Worm (Caenorhabditis elegans) whole organism, L4 larva: ENCODE data around the gene gadr-2.

Experiments
- Y5F2A.4 ChIP-seq: fragments of 200-800 bp; sonication (Bioruptor generic); optimal IDR thresholded peaks from 2 replicates; lab custom pipeline; 2018; ENCODE audit warnings: mild to moderate bottlenecking, missing genetic modification characterization, missing compliant biosample characterization
- ces-1 ChIP-seq: fragments of 150-350 bp; sonication (generic microtip); optimal IDR thresholded peaks from 4 replicates; lab custom pipeline; 2014; ENCODE audit warnings: missing biosample characterization, missing genetic modification reagents, missing genetic modification characterization
- hif-1 ChIP-seq, 2 experiments: sonication (generic microtip); optimal IDR thresholded peaks; 2 replicates each; lab custom pipeline; 2016 to 2017; ENCODE audit warnings: missing compliant biosample characterization in 2 of 2, missing genetic modification characterization in 2 of 2, missing genetic modification reagents in 2 of 2, missing genotype in 2 of 2, mild to moderate bottlenecking in 1 of 2
- madf-9 ChIP-seq: fragments of 200-800 bp; sonication (Bioruptor generic); conservative IDR thresholded peaks from 2 replicates; pipeline ENCODE4 v1.3.6; 2022; ENCODE audit warnings: missing genetic modification reagents, missing genetic modification characterization, missing compliant biosample characterization
- ztf-11 ChIP-seq: fragments of 150-350 bp; optimal IDR thresholded peaks from 2 replicates; lab custom pipeline; 2014; ENCODE audit warnings: missing biosample characterization, missing genetic modification characterization

DNA sequence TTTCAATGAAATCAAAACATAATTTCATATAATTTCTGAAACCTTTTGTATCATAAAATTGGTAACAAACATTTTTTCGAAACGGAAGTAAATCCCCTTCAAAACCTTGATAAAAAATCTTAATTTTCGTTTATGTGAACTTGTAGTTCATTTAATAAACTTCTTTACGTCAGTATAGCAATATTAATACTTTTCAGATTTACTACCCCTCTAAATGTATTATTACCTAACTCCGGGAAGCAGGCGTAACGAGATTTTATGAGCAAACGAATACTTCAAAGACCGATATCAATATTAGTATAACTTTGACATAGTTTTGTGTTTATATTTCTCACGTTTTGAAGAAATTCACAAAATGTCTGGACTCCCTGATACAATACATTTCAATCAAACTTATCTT, 3.4 kb upstream of the gadr-2 start, which contains the start of gene sru-1:
- TF ChIP-seq ces-1 (GFP tag; lab: Kevin White, UChicago) (no peak), madf-9 (no peak), Y5F2A.4 (GFP tag; lab: Kevin White, UChicago) (no peak), ztf-11 (tag; lab: Kevin White, UChicago) (no peak), hif-1 (tag; optimal IDR thresholded peaks at IDR 0.05; lab: Kevin White, UChicago) (no peak)
